Worm (Caenorhabditis elegans): ENCODE data around the gene F43C11.1.

F43C11.1 gene

ce11 chrII:2359965-2360364 is 3.1 kb downstream of the F43C11.1 start, which contains the start of gene F43C11.16:
TSS of gene F43C11.16 (minus strand) at chrII:2360065.
- TF ChIP-seq syd-9 (tag; optimal IDR thresholded peaks at IDR 0.05), result no peak
- no peak for TF ChIP-seq ttx-3 (tag; optimal IDR thresholded peaks at IDR 0.05)
- no peak for TF ChIP-seq pha-4 (tag; optimal IDR thresholded peaks at IDR 0.05)
- no peak for TF ChIP-seq tbx-7 (tag; optimal IDR thresholded peaks at IDR 0.05)
- no peak for TF ChIP-seq C08G9.2 (tag; optimal IDR thresholded peaks at IDR 0.05)
- no peak for TF ChIP-seq unc-86 (tag; optimal IDR thresholded peaks at IDR 0.05)
- no peak for TF ChIP-seq hlh-15 (tag; optimal IDR thresholded peaks at IDR 0.05)
- no peak for TF ChIP-seq sdc-2 (tag; optimal IDR thresholded peaks at IDR 0.05)
- TF ChIP-seq ceh-19 (GFP tag; optimal IDR thresholded peaks at IDR 0.05), result no peak
- no peak for TF ChIP-seq elt-4 (tag; optimal IDR thresholded peaks at IDR 0.05)
- no peak for TF ChIP-seq ceh-2 (tag; optimal IDR thresholded peaks at IDR 0.05)
- TF ChIP-seq fkh-10 (GFP tag; optimal IDR thresholded peaks at IDR 0.05), result no peak
- no peak for TF ChIP-seq unc-3 (GFP tag; conservative IDR thresholded peaks at IDR 0.05)
- no peak for TF ChIP-seq unc-3 (tag; optimal IDR thresholded peaks at IDR 0.05)
- no peak for TF ChIP-seq rnt-1 (tag; optimal IDR thresholded peaks at IDR 0.05)
- no peak for TF ChIP-seq Y22D7AL.16 (tag; optimal IDR thresholded peaks at IDR 0.05)
- TF ChIP-seq pros-1 (tag; optimal IDR thresholded peaks at IDR 0.05), result no peak

ce11 chrII:2363673-2364072 is 6.8 kb downstream of the F43C11.1 start, which contains the start of gene F43C11.11:
TSS of gene F43C11.11 (minus strand) at chrII:2363773.
- TF ChIP-seq lim-6 (tag; optimal IDR thresholded peaks at IDR 0.05), result no peak
- no peak for TF ChIP-seq rnt-1 (tag; optimal IDR thresholded peaks at IDR 0.05)
- TF ChIP-seq ceh-30 (tag; optimal IDR thresholded peaks at IDR 0.05), result no peak
- TF ChIP-seq ets-4 (tag; optimal IDR thresholded peaks at IDR 0.05), result no peak
- no peak for TF ChIP-seq pat-9 (tag; optimal IDR thresholded peaks at IDR 0.05)
- no peak for TF ChIP-seq pax-1 (tag; optimal IDR thresholded peaks at IDR 0.05)
- no peak for TF ChIP-seq odd-2 (tag; optimal IDR thresholded peaks at IDR 0.05)
- no peak for TF ChIP-seq nhr-11 (tag; optimal IDR thresholded peaks at IDR 0.05)
- no peak for TF ChIP-seq dmd-4 (tag; optimal IDR thresholded peaks at IDR 0.05; ENCODE audit: borderline replicate concordance)
- no peak for TF ChIP-seq F13H6.1 (tag; optimal IDR thresholded peaks at IDR 0.05)

- TF ChIP-seq odd-2 (tag; optimal IDR thresholded peaks at IDR 0.05), result no peak
These were observed 9.9 kb downstream of the F43C11.1 start, which contains the start of the genes F43C11.12 and F16G10.5 for ce11 chrII:2366623-2367365. TSS of gene F43C11.12 (minus strand) at chrII:2366723. TSS of gene F16G10.5 (plus strand) at chrII:2367315.

ce11 chrII:2368956-2369355 is 12.1 kb downstream of the F43C11.1 start, which contains the start of gene hpo-25:
TSS of gene hpo-25 (plus strand) at chrII:2369256.
- no peak for TF ChIP-seq zip-5 (tag; optimal IDR thresholded peaks at IDR 0.05)
- TF ChIP-seq K09A11.1 (tag; optimal IDR thresholded peaks at IDR 0.05; ENCODE audit: insufficient read depth), result no peak
- no peak for TF ChIP-seq madf-2 (tag; optimal IDR thresholded peaks at IDR 0.05)
- no peak for TF ChIP-seq ztf-16 (tag; optimal IDR thresholded peaks at IDR 0.05)
- TF ChIP-seq odd-2 (tag; optimal IDR thresholded peaks at IDR 0.05), result no peak

ce11 chrII:2372090-2372489 is 15.2 kb downstream of the F43C11.1 start, which contains the start of gene F16G10.3:
TSS of gene F16G10.3 (plus strand) at chrII:2372390.
- no peak for TF ChIP-seq unc-86 (tag; optimal IDR thresholded peaks at IDR 0.05)
- TF ChIP-seq ceh-19 (GFP tag; optimal IDR thresholded peaks at IDR 0.05), result no peak
- TF ChIP-seq ceh-31 (tag; optimal IDR thresholded peaks at IDR 0.05), result no peak
- no peak for TF ChIP-seq dve-1 (tag; optimal IDR thresholded peaks at IDR 0.05)
- TF ChIP-seq ztf-16 (tag; optimal IDR thresholded peaks at IDR 0.05), result no peak
- no peak for TF ChIP-seq pros-1 (tag; optimal IDR thresholded peaks at IDR 0.05)
- no peak for TF ChIP-seq hlh-8 (tag; optimal IDR thresholded peaks at IDR 0.05)
- TF ChIP-seq rnt-1 (tag; optimal IDR thresholded peaks at IDR 0.05), result no peak
- no peak for TF ChIP-seq K02D7.2 (tag; optimal IDR thresholded peaks at IDR 0.05)
- no peak for TF ChIP-seq K09A11.1 (tag; optimal IDR thresholded peaks at IDR 0.05; ENCODE audit: insufficient read depth)
- no peak for TF ChIP-seq ceh-30 (tag; optimal IDR thresholded peaks at IDR 0.05)
- TF ChIP-seq eyg-1 (tag; optimal IDR thresholded peaks at IDR 0.05), result no peak
- no peak for TF ChIP-seq lin-11 (tag; optimal IDR thresholded peaks at IDR 0.05)
- no peak for TF ChIP-seq ceh-18 (tag; optimal IDR thresholded peaks at IDR 0.05)
- TF ChIP-seq ama-1 (optimal IDR thresholded peaks at IDR 0.05), result no peak

Data from whole organism, late embryonic.